Worm (Caenorhabditis elegans): ENCODE measurements around the gene cysl-1.
"Not testable (repeated sequence)": the region's sequence is repeated elsewhere in the genome, so short reads cannot be mapped to it uniquely, and the experiment has no call there.

ce11 chrX:9956537-9956936, 2.2 kb upstream of the cysl-1 start:
- not testable (repeated sequence) for TF ChIP-seq unc-62 (GFP tag; optimal IDR thresholded peaks at IDR 0.05 in 1 of 2); unc-62 (tag; optimal IDR thresholded peaks at IDR 0.05); lin-39 (tag; optimal IDR thresholded peaks at IDR 0.05); pqm-1 (tag; optimal IDR thresholded peaks at IDR 0.05); nhr-102 (tag; optimal IDR thresholded peaks at IDR 0.05); daf-12 (tag; optimal IDR thresholded peaks at IDR 0.05)
